Fruit fly (Drosophila melanogaster): ENCODE data around the gene Cpr78Cc.

DNA sequence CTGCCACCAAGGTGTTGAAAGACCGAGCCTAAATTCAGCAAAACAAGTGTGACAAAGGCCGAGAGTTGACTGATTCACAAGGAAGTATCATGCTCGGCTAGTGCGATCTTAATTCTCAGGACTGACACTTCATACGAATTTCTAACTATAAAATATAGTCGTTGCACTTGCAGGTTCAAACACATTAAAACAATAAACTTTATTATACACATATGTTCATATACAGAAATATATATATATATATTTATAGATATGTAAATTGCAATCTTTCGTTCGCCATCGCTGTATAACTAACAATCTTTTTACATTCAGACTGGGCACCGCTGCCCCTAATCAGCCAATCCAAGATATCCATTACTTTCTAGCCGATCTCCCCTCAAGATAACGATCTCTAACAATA, 29.9 kb upstream of the Cpr78Cc start, which contains the start of gene CG9389:
- TF ChIP-seq kay (GFP tag; ENCODE audit: borderline replicate concordance), result no peak
- TF ChIP-seq Clk (GFP tag; optimal IDR thresholded peaks at IDR 0.05), result no peak
- no peak for TF ChIP-seq bab1 (GFP tag; optimal IDR thresholded peaks at IDR 0.05)
- no peak for TF ChIP-seq CG7045 (GFP tag; optimal IDR thresholded peaks at IDR 0.05)
- no peak for TF ChIP-seq CG7101 (tag; optimal IDR thresholded peaks at IDR 0.05)
- no peak for TF ChIP-seq CG33017 (tag; optimal IDR thresholded peaks at IDR 0.05)
- TF ChIP-seq Hr96 (GFP tag; optimal IDR thresholded peaks at IDR 0.05), result no peak
- no peak for TF ChIP-seq pad (GFP tag; optimal IDR thresholded peaks at IDR 0.05)
- no peak for TF ChIP-seq CG5204 (GFP tag; optimal IDR thresholded peaks at IDR 0.05)
- no peak for TF ChIP-seq cic (GFP tag; optimal IDR thresholded peaks at IDR 0.05)

Data from whole organism, adult.